Worm (Caenorhabditis elegans) whole organism, early embryonic: ENCODE measurements around the gene F12F6.1.

Experiments used
- flt-1 ChIP-seq: fragments of 200-800 bp; sonication (Bioruptor generic); IDR thresholded peaks from 2 replicates; pipeline ENCODE4 v1.3.6; 2022; ENCODE audit warnings: missing genetic modification characterization, missing compliant biosample characterization
- hnd-1 ChIP-seq: sonication (generic microtip); optimal IDR thresholded peaks from 2 replicates; lab custom pipeline; 2016; ENCODE audit warnings: missing genetic modification characterization, missing compliant biosample characterization

DNA sequence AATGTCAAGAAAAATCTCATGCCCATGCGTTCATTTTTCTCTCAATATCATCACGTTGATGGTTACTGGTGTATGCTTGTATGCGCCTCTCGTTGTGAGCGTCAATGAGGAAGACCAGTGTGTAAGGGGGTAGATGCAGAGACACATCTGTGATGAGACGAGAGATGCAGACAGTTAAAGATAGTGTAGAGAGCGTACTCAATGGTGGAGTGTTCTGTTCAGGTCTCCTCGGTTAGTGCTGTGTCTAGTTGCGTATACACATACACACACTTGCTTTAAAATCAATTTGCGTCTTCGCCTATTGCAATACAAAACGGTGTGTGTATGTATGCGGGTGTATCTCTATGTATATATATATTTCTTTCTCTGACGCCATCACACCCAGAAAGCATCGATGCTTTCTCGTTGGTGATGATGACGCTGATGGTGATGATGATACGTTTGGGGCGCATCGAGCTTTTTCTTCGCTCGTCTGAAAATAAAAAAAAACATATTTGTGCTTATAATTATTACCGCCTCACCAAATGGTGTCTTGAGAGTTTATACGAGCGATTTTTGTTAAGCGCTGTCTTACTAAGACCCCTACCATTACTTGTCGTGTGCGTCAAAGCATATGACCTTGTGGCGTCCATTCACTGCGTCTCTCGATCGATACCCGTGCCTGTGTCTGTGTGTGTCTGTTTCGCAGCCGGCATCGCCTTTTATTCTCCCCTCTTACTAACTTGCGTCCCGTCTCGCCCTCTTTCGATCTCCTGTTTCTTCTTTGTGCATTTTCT is 9.8 kb downstream of the F12F6.1 start, which contains the start of gene F40F11.3:
- TF ChIP-seq flt-1 (GFP tag; lab: Robert Waterston, UW), result no peak
- no peak for TF ChIP-seq hnd-1 (tag; lab: Kevin White, UChicago)
